Worm (Caenorhabditis elegans): ENCODE results near the gene srxa-16.

Gene srxa-16

DNA sequence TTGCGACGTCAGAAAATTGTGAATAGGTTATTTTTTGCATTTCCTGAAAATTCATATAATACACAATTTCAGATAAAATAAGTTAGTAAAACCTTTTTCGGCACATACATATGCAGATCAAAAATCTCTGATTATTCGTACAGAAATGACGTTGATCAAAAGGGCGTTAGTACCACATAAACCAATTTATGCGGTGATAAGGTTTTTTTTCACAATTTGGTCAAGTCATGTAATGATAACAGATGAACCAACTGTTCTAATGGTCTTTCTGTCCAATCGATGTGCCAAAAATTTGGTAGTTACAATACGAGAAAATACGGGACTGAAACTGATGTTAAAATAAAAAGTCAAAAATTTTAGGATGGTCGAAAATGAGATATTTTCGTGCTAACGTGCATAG lies 34.1 kb downstream of the srxa-16 start:
- TF ChIP-seq unc-62 (GFP tag; optimal IDR thresholded peaks at IDR 0.05), result no peak

DNA sequence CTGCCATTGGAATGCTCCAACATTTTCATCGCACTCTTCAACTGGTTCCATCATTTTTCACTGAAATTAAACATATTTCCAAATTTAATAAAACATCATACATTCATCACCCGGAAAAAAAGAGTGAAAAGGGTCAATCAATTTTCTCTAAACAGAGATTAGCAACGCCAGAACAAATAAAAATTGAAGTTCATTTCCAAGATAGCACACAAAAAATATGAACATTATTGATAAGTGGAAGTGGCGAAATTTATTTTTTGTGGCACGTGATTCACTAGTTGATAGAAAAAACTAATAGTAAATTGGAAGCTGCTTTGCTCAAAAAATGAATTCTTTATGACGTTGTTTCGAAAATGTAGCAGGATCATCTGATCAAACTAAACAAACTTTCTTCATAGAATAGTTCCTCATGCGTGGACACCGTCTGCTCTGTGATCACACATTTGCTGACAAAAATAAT lies 38.9 kb downstream of the srxa-16 start, which contains the start of the genes F14H3.12 and srj-29:
F14H3.12 (minus strand) TSS at position 74 of the 460 bp plus-strand sequence.
srj-29 (plus strand) TSS at position 410 of the 460 bp plus-strand sequence.
- no peak for TF ChIP-seq unc-62 (GFP tag; optimal IDR thresholded peaks at IDR 0.05)

DNA sequence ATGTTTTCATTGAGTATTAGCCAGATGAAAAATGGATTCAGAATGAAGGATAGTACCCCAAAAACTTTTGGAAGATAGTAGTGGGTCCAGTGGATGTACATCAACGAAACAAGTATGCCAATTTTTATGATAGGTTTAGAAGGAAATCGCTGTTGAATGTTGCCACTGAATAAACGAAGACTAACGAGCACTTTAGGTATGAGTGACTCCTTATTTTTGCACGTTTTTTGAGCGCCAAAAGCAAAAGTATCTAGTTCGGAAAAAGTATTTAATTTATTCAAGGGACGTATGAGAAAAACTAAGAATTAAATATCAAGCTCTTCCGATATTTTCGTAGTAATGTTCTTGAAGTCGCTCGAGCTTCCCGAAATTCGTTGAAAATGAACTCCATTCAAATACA lies 40.3 kb downstream of the srxa-16 start, which contains the start of gene srj-10:
srj-10 (minus strand) TSS at position 101 of the 400 bp plus-strand sequence.
- no peak for TF ChIP-seq unc-62 (GFP tag; optimal IDR thresholded peaks at IDR 0.05)

DNA sequence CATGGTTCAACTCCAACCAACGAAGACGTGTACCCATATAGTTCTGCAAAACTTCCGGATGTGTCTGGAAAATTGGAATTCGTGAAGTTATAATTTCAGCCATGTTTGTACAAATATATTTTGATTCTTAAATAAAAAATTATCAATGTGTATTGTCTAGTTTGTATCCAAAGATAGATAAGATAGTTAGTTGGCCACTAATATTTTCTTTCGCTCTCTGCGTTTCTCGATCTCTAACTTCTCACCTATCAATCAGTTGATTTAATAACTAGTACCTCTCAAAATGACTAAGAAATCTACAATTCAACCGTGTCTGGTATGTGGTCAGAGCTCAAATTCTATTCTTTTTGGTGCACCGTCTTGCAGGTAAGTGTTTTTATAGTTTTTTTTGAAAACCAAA lies 43.0 kb downstream of the srxa-16 start, which contains the start of gene nhr-176:
nhr-176 (plus strand) TSS at position 159 of the 400 bp plus-strand sequence.
- no peak for TF ChIP-seq unc-62 (GFP tag; optimal IDR thresholded peaks at IDR 0.05)

DNA sequence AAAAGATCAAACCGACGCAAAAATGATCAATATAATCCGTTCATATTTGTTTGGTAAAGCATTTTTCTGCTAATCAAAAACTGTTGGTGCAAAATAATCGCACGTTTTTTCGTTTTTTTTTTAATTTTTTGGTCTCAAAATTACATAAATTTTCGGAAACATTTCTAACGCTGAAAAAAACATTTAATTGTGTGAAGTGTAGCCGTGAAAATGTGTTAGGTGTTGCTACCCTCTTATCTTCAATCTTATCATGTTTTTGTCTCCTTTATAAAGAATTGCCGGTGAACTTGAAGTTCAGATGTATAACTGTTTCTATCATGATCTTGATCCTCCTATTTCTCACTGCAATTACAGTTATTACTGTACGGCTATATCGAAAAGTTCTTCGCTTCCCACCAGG lies 45.2 kb downstream of the srxa-16 start, which contains the start of gene cyp-35D1:
cyp-35D1 (plus strand) TSS at position 301 of the 400 bp plus-strand sequence.
- TF ChIP-seq unc-62 (GFP tag; optimal IDR thresholded peaks at IDR 0.05), result no peak

Measured in whole organism, dauer.